Worm (Caenorhabditis elegans) whole organism, L2 larva: ENCODE measurements around the gene rom-2.

Experiments
- C34F6.9 ChIP-seq: fragments of 150-350 bp; optimal IDR thresholded peaks from 2 replicates; lab custom pipeline; 2014; ENCODE audit warnings: missing biosample characterization, missing genetic modification characterization
- F13H6.1 ChIP-seq: sonication (generic microtip); optimal IDR thresholded peaks from 2 replicates; lab custom pipeline; 2016; ENCODE audit warnings: missing genetic modification characterization, missing compliant biosample characterization
- R02D3.7 ChIP-seq: fragments of 150-350 bp; optimal IDR thresholded peaks from 2 replicates; lab custom pipeline; 2014; ENCODE audit warnings: missing biosample characterization, missing genetic modification characterization
- Y55F3AM.14 ChIP-seq: fragments of 200-800 bp; sonication (Bioruptor generic); optimal IDR thresholded peaks from 2 replicates; lab custom pipeline; 2018; ENCODE audit warnings: mild to moderate bottlenecking, missing genetic modification characterization, missing compliant biosample characterization
- ZK546.5 ChIP-seq: sonication (generic microtip); optimal IDR thresholded peaks from 2 replicates; lab custom pipeline; 2017; ENCODE audit warnings: missing biosample characterization, missing genetic modification characterization
- alr-1 ChIP-seq: fragments of 150-350 bp; optimal IDR thresholded peaks from 2 replicates; lab custom pipeline; 2014; ENCODE audit warnings: missing biosample characterization, missing genetic modification characterization
- aly-2 ChIP-seq: fragments of 150-350 bp; optimal IDR thresholded peaks from 2 replicates; lab custom pipeline; 2014; ENCODE audit warnings: missing biosample characterization, missing genetic modification characterization
- ama-1 ChIP-seq: fragments of 150-350 bp; optimal IDR thresholded peaks from 2 replicates; lab custom pipeline; 2018; ENCODE audit warnings: inconsistent platforms
- blmp-1 ChIP-seq: sonication (generic microtip); optimal IDR thresholded peaks from 2 replicates; lab custom pipeline; 2017; ENCODE audit warnings: missing genetic modification characterization, mild to moderate bottlenecking, missing compliant biosample characterization, antibody characterized with exemption, moderate library complexity; ENCODE audit not compliant: insufficient read depth
- ceh-16 ChIP-seq: fragments of 150-350 bp; optimal IDR thresholded peaks from 2 replicates; lab custom pipeline; 2014; ENCODE audit warnings: missing biosample characterization, missing genetic modification characterization
- ceh-82 ChIP-seq: fragments of 150-350 bp; optimal IDR thresholded peaks from 2 replicates; lab custom pipeline; 2014; ENCODE audit warnings: missing biosample characterization, missing genetic modification characterization
- crh-2 ChIP-seq: sonication (generic microtip); optimal IDR thresholded peaks from 2 replicates; lab custom pipeline; 2017; ENCODE audit warnings: missing biosample characterization, missing genetic modification characterization
- dmd-4 ChIP-seq: sonication (generic microtip); optimal IDR thresholded peaks from 2 replicates; lab custom pipeline; 2017; ENCODE audit warnings: missing biosample characterization, missing genetic modification characterization
- egl-27 ChIP-seq: sonication (generic microtip); optimal IDR thresholded peaks from 3 replicates; lab custom pipeline; 2017; ENCODE audit warnings: missing biosample characterization, missing genetic modification reagents, missing genetic modification characterization
- elt-3 ChIP-seq: sonication (generic microtip); optimal IDR thresholded peaks from 2 replicates; lab custom pipeline; 2017; ENCODE audit warnings: missing biosample characterization, missing genetic modification characterization
- fos-1 ChIP-seq: fragments of 150-350 bp; optimal IDR thresholded peaks from 2 replicates; lab custom pipeline; 2014; ENCODE audit warnings: missing biosample characterization, missing genetic modification characterization
- gmeb-1 ChIP-seq: fragments of 150-350 bp; optimal IDR thresholded peaks from 2 replicates; lab custom pipeline; 2014; ENCODE audit warnings: missing biosample characterization, missing genetic modification characterization
- lin-11 ChIP-seq: fragments of 150-350 bp; sonication (generic microtip); optimal IDR thresholded peaks from 2 replicates; lab custom pipeline; 2014; ENCODE audit warnings: missing biosample characterization, missing genetic modification characterization, inconsistent platforms, mixed read lengths
- lin-13 ChIP-seq: fragments of 150-350 bp; optimal IDR thresholded peaks from 2 replicates; lab custom pipeline; 2014; ENCODE audit warnings: missing biosample characterization, missing genetic modification reagents, missing genetic modification characterization
- lin-39 ChIP-seq: fragments of 150-350 bp; optimal IDR thresholded peaks from 2 replicates; lab custom pipeline; 2014; ENCODE audit warnings: missing biosample characterization, missing genetic modification reagents, missing genetic modification characterization
- lsy-2 ChIP-seq, 2 experiments: fragments of 150-350 bp in 1 of 2; sonication (generic microtip) in 1 of 2; optimal IDR thresholded peaks; 2 replicates each; lab custom pipeline; 2014 to 2017; ENCODE audit warnings: missing biosample characterization in 2 of 2, missing genetic modification characterization in 2 of 2
- mab-5 ChIP-seq: fragments of 150-350 bp; optimal IDR thresholded peaks from 2 replicates; lab custom pipeline; 2014; ENCODE audit warnings: missing biosample characterization, missing genetic modification characterization
- nhr-10 ChIP-seq: sonication (generic microtip); optimal IDR thresholded peaks from 2 replicates; lab custom pipeline; 2017; ENCODE audit warnings: missing biosample characterization, missing genetic modification characterization
- nhr-11 ChIP-seq: fragments of 150-350 bp; optimal IDR thresholded peaks from 2 replicates; lab custom pipeline; 2014; ENCODE audit warnings: missing biosample characterization, missing genetic modification characterization
- nhr-12 ChIP-seq: fragments of 150-350 bp; optimal IDR thresholded peaks from 2 replicates; lab custom pipeline; 2014; ENCODE audit warnings: missing biosample characterization, missing genetic modification characterization
- nhr-129 ChIP-seq: fragments of 150-350 bp; optimal IDR thresholded peaks from 2 replicates; lab custom pipeline; 2014; ENCODE audit warnings: missing biosample characterization, missing genetic modification characterization
- nhr-23 ChIP-seq: fragments of 150-350 bp; optimal IDR thresholded peaks from 2 replicates; lab custom pipeline; 2014; ENCODE audit warnings: missing biosample characterization, missing genetic modification reagents, missing genetic modification characterization
- nhr-237 ChIP-seq: fragments of 150-350 bp; optimal IDR thresholded peaks from 2 replicates; lab custom pipeline; 2014; ENCODE audit warnings: missing biosample characterization, missing genetic modification characterization
- nhr-25 ChIP-seq: fragments of 150-350 bp; sonication (generic microtip); optimal IDR thresholded peaks from 3 replicates; lab custom pipeline; 2014; ENCODE audit warnings: missing biosample characterization, missing genetic modification characterization
- nhr-6 ChIP-seq: fragments of 150-350 bp; optimal IDR thresholded peaks from 2 replicates; lab custom pipeline; 2014; ENCODE audit warnings: missing biosample characterization, missing genetic modification characterization
- nhr-77 ChIP-seq: fragments of 150-350 bp; optimal IDR thresholded peaks from 2 replicates; lab custom pipeline; 2014; ENCODE audit warnings: missing biosample characterization, missing genetic modification characterization
- peb-1 ChIP-seq: fragments of 150-350 bp; optimal IDR thresholded peaks from 2 replicates; lab custom pipeline; 2014; ENCODE audit warnings: missing biosample characterization, missing genetic modification characterization
- sem-4 ChIP-seq: fragments of 150-350 bp; optimal IDR thresholded peaks from 2 replicates; lab custom pipeline; 2014; ENCODE audit warnings: missing biosample characterization, missing genetic modification reagents, missing genetic modification characterization
- skn-1 ChIP-seq: sonication (generic microtip); optimal IDR thresholded peaks from 2 replicates; lab custom pipeline; 2017; ENCODE audit warnings: missing biosample characterization, missing genetic modification characterization
- sma-3 ChIP-seq: sonication (generic microtip); optimal IDR thresholded peaks from 2 replicates; lab custom pipeline; 2016; ENCODE audit warnings: missing genetic modification reagents, missing genetic modification characterization, missing compliant biosample characterization
- sma-9 ChIP-seq, 2 experiments: fragments of 150-350 bp in 1 of 2; sonication (generic microtip) in 1 of 2; optimal IDR thresholded peaks; 2 replicates each; lab custom pipeline; 2014 to 2016; ENCODE audit warnings: missing genetic modification characterization in 2 of 2, mild to moderate bottlenecking in 1 of 2, missing biosample characterization in 1 of 2, missing compliant biosample characterization in 1 of 2, missing genetic modification reagents in 1 of 2, moderate library complexity in 1 of 2
- snpc-4 ChIP-seq: fragments of 150-350 bp; optimal IDR thresholded peaks from 2 replicates; lab custom pipeline; 2014; ENCODE audit warnings: missing biosample characterization, missing genetic modification characterization
- unc-39 ChIP-seq: fragments of 150-350 bp; optimal IDR thresholded peaks from 2 replicates; lab custom pipeline; 2014; ENCODE audit warnings: missing biosample characterization, missing genetic modification characterization
- unc-55 ChIP-seq: fragments of 150-350 bp; sonication (generic microtip); optimal IDR thresholded peaks from 3 replicates; lab custom pipeline; 2014; ENCODE audit warnings: missing biosample characterization, missing genetic modification reagents, missing genetic modification characterization
- unc-62 ChIP-seq: fragments of 150-350 bp; optimal IDR thresholded peaks from 2 replicates; lab custom pipeline; 2014; ENCODE audit warnings: missing biosample characterization, missing genetic modification reagents, missing genetic modification characterization
- zag-1 ChIP-seq: fragments of 150-350 bp; optimal IDR thresholded peaks from 2 replicates; lab custom pipeline; 2014; ENCODE audit warnings: missing biosample characterization, missing genetic modification characterization
- ztf-1 ChIP-seq: fragments of 200-800 bp; sonication (Bioruptor generic); conservative IDR thresholded peaks from 2 replicates; pipeline ENCODE4 v1.3.6; 2022; ENCODE audit warnings: missing genetic modification characterization, missing compliant biosample characterization
- ztf-11 ChIP-seq: sonication (generic microtip); optimal IDR thresholded peaks from 2 replicates; lab custom pipeline; 2017; ENCODE audit warnings: missing biosample characterization, missing genetic modification characterization
- ztf-4 ChIP-seq: fragments of 150-350 bp; optimal IDR thresholded peaks from 2 replicates; lab custom pipeline; 2014; ENCODE audit warnings: missing biosample characterization, missing genetic modification characterization

Gene rom-2

DNA sequence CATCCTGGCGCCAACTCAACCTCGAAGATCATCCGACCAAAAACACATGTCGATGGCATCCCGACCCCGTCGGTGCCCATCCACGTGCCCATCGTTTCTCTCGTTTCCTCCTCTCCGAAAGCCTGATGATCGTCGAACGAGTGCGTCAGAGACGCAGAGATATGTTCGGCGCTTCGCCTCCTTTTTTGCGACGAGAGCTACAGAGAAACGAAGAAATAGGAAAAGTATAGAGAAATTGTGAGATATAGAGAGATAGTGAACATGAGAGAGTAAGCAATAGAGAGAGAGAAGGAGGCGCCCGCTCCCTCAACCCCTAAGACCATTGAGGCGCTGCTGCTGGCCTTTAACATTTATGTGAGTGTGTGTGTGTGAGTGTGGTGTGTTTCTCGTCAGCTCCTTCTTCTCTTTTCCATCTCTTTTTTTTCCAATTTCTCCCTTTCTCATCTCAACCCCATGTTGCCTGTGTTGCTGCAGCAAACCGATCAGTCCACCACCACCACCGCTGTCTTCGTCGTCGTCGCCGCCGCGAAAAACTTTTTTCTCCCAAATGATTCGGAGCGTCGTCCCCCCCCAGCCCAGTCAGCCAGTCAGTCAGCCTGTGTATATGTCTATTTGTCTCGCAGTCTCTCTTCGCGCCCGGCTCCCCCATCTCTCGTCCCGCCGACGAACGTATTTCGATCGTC, 23.8 kb upstream of the rom-2 start, which contains the start of gene hlh-11 (continued):
- TF ChIP-seq gmeb-1 (peak; percentile 36), nhr-6 (tag; lab: Kevin White, UChicago) (peak; percentile 86), ama-1 (no peak), ZK546.5 (no peak)

- TF ChIP-seq sma-9 (GFP tag; optimal IDR thresholded peaks at IDR 0.05; lab: Kevin White, UChicago) = peak; percentile 11
- no peak for TF ChIP-seq sma-9 (tag; optimal IDR thresholded peaks at IDR 0.05; lab: Kevin White, UChicago)
- no peak for TF ChIP-seq nhr-10 (tag; lab: Kevin White, UChicago)
- TF ChIP-seq nhr-25 (tag; lab: Kevin White, UChicago) = peak; percentile 39
- no peak for TF ChIP-seq mab-5
- TF ChIP-seq fos-1 (tag; lab: Kevin White, UChicago) = peak; percentile 1
- TF ChIP-seq snpc-4 = no peak
- TF ChIP-seq elt-3 (tag; lab: Kevin White, UChicago) = no peak
- TF ChIP-seq unc-39 (tag; lab: Kevin White, UChicago) = no peak
- TF ChIP-seq ceh-82 (tag; lab: Kevin White, UChicago) = no peak
These were observed 22.3 kb upstream of the rom-2 start for ce11 chrIII:9617599-9618262.

ce11 chrIII:9616933-9617332, 21.5 kb upstream of the rom-2 start:
- TF ChIP-seq ztf-11 (tag; lab: Kevin White, UChicago) (no peak), dmd-4 (tag; lab: Kevin White, UChicago) (no peak), alr-1 (no peak), nhr-77 (no peak), unc-39 (tag; lab: Kevin White, UChicago) (no peak), Y55F3AM.14 (GFP tag; lab: Kevin White, UChicago) (no peak), lin-13 (GFP tag; lab: Kevin White, UChicago) (no peak), R02D3.7 (tag; lab: Kevin White, UChicago) (no peak)

DNA sequence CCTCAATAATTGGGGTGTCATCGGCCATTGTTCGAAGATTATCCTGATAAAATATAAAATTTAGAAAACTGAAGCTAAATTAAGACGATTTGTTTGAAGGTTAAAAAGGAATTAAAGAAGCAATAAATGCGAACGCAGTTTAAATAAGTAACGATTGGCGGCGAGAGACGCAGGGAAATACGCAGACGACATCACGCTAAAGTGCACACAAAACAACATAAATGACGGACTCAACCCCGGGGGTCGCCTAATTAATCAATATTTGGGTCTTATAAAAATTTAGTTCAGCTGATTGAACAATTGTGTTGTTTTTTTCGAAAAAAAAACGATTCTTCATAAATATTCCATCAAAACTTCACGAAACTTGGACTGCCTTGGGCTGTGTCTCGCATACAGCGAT, 21.0 kb upstream of the rom-2 start, which contains the start of gene hcp-3:
Gene hcp-3 (minus strand): TSS at position 45 of the 400 bp plus-strand sequence.
- no peak for TF ChIP-seq dmd-4 (tag; lab: Kevin White, UChicago)
- no peak for TF ChIP-seq snpc-4
- no peak for TF ChIP-seq lin-11 (tag; lab: Kevin White, UChicago)
- no peak for TF ChIP-seq blmp-1
- no peak for TF ChIP-seq nhr-11 (tag; lab: Kevin White, UChicago)
- no peak for TF ChIP-seq aly-2 (tag; lab: Kevin White, UChicago)
- no peak for TF ChIP-seq nhr-10 (tag; lab: Kevin White, UChicago)
- TF ChIP-seq sem-4 = peak; percentile 2
- TF ChIP-seq skn-1 = no peak
- peak; percentile 10 for TF ChIP-seq nhr-25 (tag; lab: Kevin White, UChicago)
- peak; percentile 10 for TF ChIP-seq fos-1 (tag; lab: Kevin White, UChicago)
- TF ChIP-seq elt-3 (tag; lab: Kevin White, UChicago) = no peak
- TF ChIP-seq ama-1 = no peak
- no peak for TF ChIP-seq ZK546.5
- TF ChIP-seq gmeb-1 = peak; percentile 77
- TF ChIP-seq zag-1 = no peak
- no peak for TF ChIP-seq ztf-11 (tag; lab: Kevin White, UChicago)
- no peak for TF ChIP-seq peb-1 (tag; lab: Kevin White, UChicago)
- no peak for TF ChIP-seq egl-27 (tag; lab: Kevin White, UChicago)
- peak; percentile 14 for TF ChIP-seq sma-9 (GFP tag; optimal IDR thresholded peaks at IDR 0.05; lab: Kevin White, UChicago)
- TF ChIP-seq sma-9 (tag; optimal IDR thresholded peaks at IDR 0.05; lab: Kevin White, UChicago) = no peak
- TF ChIP-seq lin-39 = no peak
- no peak for TF ChIP-seq nhr-6 (tag; lab: Kevin White, UChicago)
- TF ChIP-seq mab-5 = no peak
- no peak for TF ChIP-seq Y55F3AM.14 (GFP tag; lab: Kevin White, UChicago)
- peak; percentile 50 for TF ChIP-seq C34F6.9 (tag; lab: Kevin White, UChicago)
- TF ChIP-seq unc-39 (tag; lab: Kevin White, UChicago) = no peak
- TF ChIP-seq lsy-2 (tag; optimal IDR thresholded peaks at IDR 0.05; lab: Kevin White, UChicago) = peak in 1 of 2 experiments; percentile 66
- TF ChIP-seq nhr-129 (tag; lab: Kevin White, UChicago) = peak; percentile 42
- TF ChIP-seq nhr-23 (tag; lab: Kevin White, UChicago) = no peak
- peak; percentile 26 for TF ChIP-seq F13H6.1 (tag; lab: Kevin White, UChicago)
- no peak for TF ChIP-seq ztf-4 (tag; lab: Kevin White, UChicago)
- TF ChIP-seq unc-55 (GFP tag; lab: Kevin White, UChicago) = peak; percentile 69
- no peak for TF ChIP-seq ztf-1 (GFP tag; lab: Robert Waterston, UW)
- no peak for TF ChIP-seq ceh-16
- TF ChIP-seq crh-2 (tag; lab: Kevin White, UChicago) = peak; percentile 59
- TF ChIP-seq unc-62 (GFP tag; lab: Kevin White, UChicago) = no peak
- no peak for TF ChIP-seq nhr-237 (tag; lab: Kevin White, UChicago)
- no peak for TF ChIP-seq nhr-12 (tag; lab: Kevin White, UChicago)
- TF ChIP-seq sma-3 (GFP tag; lab: Kevin White, UChicago) = peak; percentile 34
- TF ChIP-seq ceh-82 (tag; lab: Kevin White, UChicago) = no peak
